Worm (Caenorhabditis elegans) whole organism, late embryonic: ENCODE data around the gene hot-1.
A peak's percentile ranks its signal among the peaks of the same experiment; 100 is the strongest.

ENCODE experiments used
- C08G9.2 ChIP-seq: sonication (generic microtip); optimal IDR thresholded peaks from 2 replicates; lab custom pipeline; 2016; ENCODE audit warnings: mild to moderate bottlenecking, missing genetic modification characterization, moderate library complexity, missing compliant biosample characterization
- K02D7.2 ChIP-seq: sonication (generic microtip); optimal IDR thresholded peaks from 2 replicates; lab custom pipeline; 2017; ENCODE audit warnings: mild to moderate bottlenecking, missing genetic modification characterization, missing compliant biosample characterization
- T23F11.4 ChIP-seq: fragments of 200-800 bp; sonication (Bioruptor generic); optimal IDR thresholded peaks from 2 replicates; lab custom pipeline; 2018; ENCODE audit warnings: mild to moderate bottlenecking, missing genetic modification characterization, missing compliant biosample characterization
- ceh-2 ChIP-seq: sonication (generic microtip); optimal IDR thresholded peaks from 2 replicates; lab custom pipeline; 2016; ENCODE audit warnings: missing genotype, missing genetic modification characterization, missing compliant biosample characterization
- ceh-22 ChIP-seq: sonication (generic microtip); optimal IDR thresholded peaks from 2 replicates; lab custom pipeline; 2017; ENCODE audit warnings: missing biosample characterization, missing genetic modification characterization
- dmd-4 ChIP-seq: sonication (generic microtip); optimal IDR thresholded peaks from 2 replicates; lab custom pipeline; 2016; ENCODE audit warnings: borderline replicate concordance, missing genetic modification characterization, missing compliant biosample characterization
- hlh-30 ChIP-seq: sonication (generic microtip); optimal IDR thresholded peaks from 2 replicates; lab custom pipeline; 2017; ENCODE audit warnings: antibody characterized with exemption, missing genetic modification characterization, missing compliant biosample characterization; ENCODE audit not compliant: insufficient read depth
- nfya-1 ChIP-seq: sonication (generic microtip); optimal IDR thresholded peaks from 2 replicates; lab custom pipeline; 2017; ENCODE audit warnings: missing genetic modification characterization, mild to moderate bottlenecking, missing compliant biosample characterization, antibody characterized with exemption, moderate library complexity
- nhr-232 ChIP-seq: sonication (generic microtip); optimal IDR thresholded peaks from 2 replicates; lab custom pipeline; 2016; ENCODE audit warnings: missing genetic modification characterization, missing compliant biosample characterization
- pqm-1 ChIP-seq: sonication (generic microtip); optimal IDR thresholded peaks from 2 replicates; lab custom pipeline; 2016; ENCODE audit warnings: missing genetic modification characterization, missing compliant biosample characterization
- pros-1 ChIP-seq: fragments of 150-350 bp; optimal IDR thresholded peaks from 2 replicates; lab custom pipeline; 2014; ENCODE audit warnings: missing biosample characterization, missing genetic modification reagents, missing genetic modification characterization
- ref-2 ChIP-seq: sonication (generic microtip); optimal IDR thresholded peaks from 2 replicates; lab custom pipeline; 2016; ENCODE audit warnings: missing genetic modification characterization, missing compliant biosample characterization
- sox-4 ChIP-seq: sonication (generic microtip); optimal IDR thresholded peaks from 2 replicates; lab custom pipeline; 2017; ENCODE audit warnings: mild to moderate bottlenecking, missing genetic modification characterization, inconsistent platforms, missing compliant biosample characterization

Gene hot-1

DNA sequence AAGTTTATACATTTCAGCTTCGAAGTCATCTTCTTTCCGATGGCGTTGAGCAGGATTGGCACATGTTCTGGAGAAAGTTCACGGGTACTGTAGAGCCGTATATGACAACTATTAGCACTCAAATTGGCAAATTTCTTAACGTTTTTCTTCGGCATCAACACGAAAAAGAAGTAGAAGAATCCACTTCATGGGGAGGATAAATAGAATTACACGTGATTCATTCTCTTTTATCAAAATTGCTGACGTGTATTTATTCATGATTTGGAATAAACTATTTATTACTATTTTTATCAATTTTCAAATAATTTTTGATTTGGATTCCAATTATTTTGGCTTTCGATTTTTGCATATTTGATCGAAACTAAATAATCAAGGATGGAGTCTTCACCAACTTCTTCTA, 44.8 kb downstream of the hot-1 start, which contains the start of gene C47E8.1:
Gene C47E8.1, plus strand, starts transcription at position 301 of the 400 bp plus-strand sequence.
- TF ChIP-seq K02D7.2 (no peak), nfya-1 (tag; lab: Kevin White, UChicago) (no peak), dmd-4 (no peak), T23F11.4 (GFP tag; lab: Kevin White, UChicago) (no peak), pqm-1 (tag; lab: Kevin White, UChicago) (no peak), sox-4 (tag; lab: Kevin White, UChicago) (no peak), nhr-232 (no peak), ref-2 (tag; lab: Kevin White, UChicago) (no peak), hlh-30 (tag; lab: Kevin White, UChicago) (no peak), pros-1 (tag; lab: Kevin White, UChicago) (no peak), ceh-22 (tag; lab: Kevin White, UChicago) (no peak), C08G9.2 (no peak)
- TF ChIP-seq, all 69 proteins: peak for 0

DNA sequence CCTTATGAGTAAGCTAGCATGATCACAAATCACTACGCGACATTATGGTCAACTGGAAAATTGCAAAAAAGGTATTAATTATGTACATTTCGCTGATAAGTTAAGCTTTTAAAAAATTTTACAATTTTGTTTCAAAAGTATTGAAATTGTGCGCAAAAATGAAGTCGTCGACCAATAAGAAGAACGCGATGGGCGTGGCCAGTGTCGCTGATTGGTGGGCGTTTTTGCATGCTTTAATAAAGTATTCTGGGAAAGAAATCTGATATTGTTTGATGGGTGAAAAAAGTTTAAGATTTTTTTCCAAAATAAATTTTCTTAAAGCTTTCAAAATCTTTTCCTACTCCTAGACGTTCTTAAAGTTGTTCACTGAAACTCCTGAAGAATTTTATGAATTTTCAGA, 57.4 kb downstream of the hot-1 start:
- TF ChIP-seq ceh-2 (tag; lab: Kevin White, UChicago) (no peak), nfya-1 (tag; lab: Kevin White, UChicago) (peak; percentile 81)
